Worm (Caenorhabditis elegans): ENCODE results near the gene C23F12.4.

- TF ChIP-seq hmbx-1 (tag; optimal IDR thresholded peaks at IDR 0.05) (no peak), ama-1 (optimal IDR thresholded peaks at IDR 0.05) (no peak), flt-1 (GFP tag; IDR thresholded peaks at IDR 0.05) (no peak), scrt-1 (GFP tag; IDR thresholded peaks at IDR 0.05) (no peak), sea-1 (GFP tag; conservative IDR thresholded peaks at IDR 0.05) (no peak), B0310.2 (tag; optimal IDR thresholded peaks at IDR 0.05) (no peak), ceh-36 (tag; optimal IDR thresholded peaks at IDR 0.05) (no peak), aly-1 (tag; optimal IDR thresholded peaks at IDR 0.05) (no peak), ceh-13 (GFP tag; optimal IDR thresholded peaks at IDR 0.05) (no peak), ets-7 (tag; optimal IDR thresholded peaks at IDR 0.05) (no peak), tbx-11 (GFP tag; IDR thresholded peaks at IDR 0.05) (no peak), hnd-1 (tag; optimal IDR thresholded peaks at IDR 0.05) (no peak), pes-1 (GFP tag; IDR thresholded peaks at IDR 0.05) (no peak), tra-4 (tag; optimal IDR thresholded peaks at IDR 0.05) (no peak)
Observed at ce11 chrX:9349844-9350556, 37.1 kb upstream of the C23F12.4 start, which contains the start of gene flp-20.

Data from whole organism, early embryonic.